Comparison of ENCODE assay signal across 1 worm cellular context in genomic region chrV:4862737-4863136, ce11.
TF ChIP-seq lines count a peak whose summit lies in the region.

C37H5.13 (minus strand) TSS chrV:4862965.

TF ChIP-seq in whole organism, L1 larva, 84 proteins besides CTCF, POLR2A, EP300 and RAD21 (continued from another document):
- no peak for TF ChIP-seq hlh-4 (tag; optimal IDR thresholded peaks at IDR 0.05; lab: Kevin White, UChicago)
- no peak for TF ChIP-seq unc-30 (tag; optimal IDR thresholded peaks at IDR 0.05; lab: Kevin White, UChicago)
- no peak for TF ChIP-seq nhr-47 (tag; optimal IDR thresholded peaks at IDR 0.05; lab: Kevin White, UChicago)
